Worm (Caenorhabditis elegans) whole organism, late embryonic: ENCODE measurements around the gene T02B11.9.

Experiments used
- Y22D7AL.16 ChIP-seq: sonication (generic microtip); optimal IDR thresholded peaks from 2 replicates; lab custom pipeline; 2016; ENCODE audit warnings: missing genetic modification characterization, missing compliant biosample characterization
- ets-4 ChIP-seq: sonication (generic microtip); optimal IDR thresholded peaks from 2 replicates; lab custom pipeline; 2016; ENCODE audit warnings: missing genetic modification characterization, missing compliant biosample characterization
- pqm-1 ChIP-seq: sonication (generic microtip); optimal IDR thresholded peaks from 2 replicates; lab custom pipeline; 2016; ENCODE audit warnings: missing genetic modification characterization, missing compliant biosample characterization
- unc-3 ChIP-seq, 2 experiments: fragments of 200-800 bp in 1 of 2; sonication (Bioruptor generic) in 1 of 2; sonication (generic microtip) in 1 of 2; conservative IDR thresholded peaks in 1 of 2; optimal IDR thresholded peaks in 1 of 2; 2 replicates each; pipeline versions ENCODE4 v1.3.6 to Lab custom; 2016 to 2022; ENCODE audit warnings: missing compliant biosample characterization in 2 of 2, missing genetic modification characterization in 2 of 2, missing genetic modification reagents in 1 of 2

DNA sequence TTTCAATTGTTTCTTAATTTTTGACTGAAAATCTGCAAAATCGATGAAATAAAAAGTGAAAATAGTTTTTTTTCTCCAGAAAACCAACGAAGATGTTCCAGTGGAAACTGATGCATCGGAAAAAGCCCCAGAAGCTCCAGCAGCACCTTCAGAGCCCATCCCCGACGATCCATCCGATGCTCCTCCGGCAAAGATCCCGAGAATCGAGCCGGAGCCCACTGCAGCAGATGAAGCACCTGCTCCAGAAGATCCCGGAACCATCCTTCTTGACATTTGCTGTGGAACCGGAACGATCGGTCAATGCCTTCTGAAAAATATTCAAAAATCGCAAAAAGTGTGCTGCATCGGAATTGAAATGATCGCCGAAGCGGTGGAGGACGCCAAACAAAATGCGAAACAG lies 32.6 kb downstream of the T02B11.9 start:
- TF ChIP-seq unc-3 (GFP tag; conservative IDR thresholded peaks at IDR 0.05; lab: Robert Waterston, UW) (no peak), unc-3 (tag; optimal IDR thresholded peaks at IDR 0.05; lab: Kevin White, UChicago) (no peak), Y22D7AL.16 (tag; lab: Kevin White, UChicago) (no peak), pqm-1 (tag; lab: Kevin White, UChicago) (no peak), ets-4 (tag; lab: Kevin White, UChicago) (no peak)
